Worm (Caenorhabditis elegans) whole organism, late embryonic: Measurements from ENCODE around the gene ncs-3.
A peak's percentile ranks its signal among the peaks of the same experiment; 100 is the strongest.

Source experiments
- C08G9.2 ChIP-seq: sonication (generic microtip); optimal IDR thresholded peaks from 2 replicates; lab custom pipeline; 2016; ENCODE audit warnings: mild to moderate bottlenecking, missing genetic modification characterization, moderate library complexity, missing compliant biosample characterization
- K02D7.2 ChIP-seq: sonication (generic microtip); optimal IDR thresholded peaks from 2 replicates; lab custom pipeline; 2017; ENCODE audit warnings: mild to moderate bottlenecking, missing genetic modification characterization, missing compliant biosample characterization
- Y22D7AL.16 ChIP-seq: sonication (generic microtip); optimal IDR thresholded peaks from 2 replicates; lab custom pipeline; 2016; ENCODE audit warnings: missing genetic modification characterization, missing compliant biosample characterization
- ama-1 ChIP-seq: fragments of 150-350 bp; optimal IDR thresholded peaks from 2 replicates; lab custom pipeline; 2014
- ceh-18 ChIP-seq: sonication (generic microtip); optimal IDR thresholded peaks from 2 replicates; lab custom pipeline; 2016; ENCODE audit warnings: missing genetic modification characterization, missing compliant biosample characterization
- ceh-2 ChIP-seq: sonication (generic microtip); optimal IDR thresholded peaks from 2 replicates; lab custom pipeline; 2016; ENCODE audit warnings: missing genotype, missing genetic modification characterization, missing compliant biosample characterization
- ceh-24 ChIP-seq: sonication (generic microtip); optimal IDR thresholded peaks from 2 replicates; lab custom pipeline; 2016; ENCODE audit warnings: mild to moderate bottlenecking, missing genetic modification characterization, missing compliant biosample characterization
- ceh-30 ChIP-seq: fragments of 150-350 bp; optimal IDR thresholded peaks from 2 replicates; lab custom pipeline; 2014; ENCODE audit warnings: missing biosample characterization, missing genetic modification characterization
- ceh-31 ChIP-seq: sonication (generic microtip); optimal IDR thresholded peaks from 2 replicates; lab custom pipeline; 2016; ENCODE audit warnings: missing genetic modification characterization, missing compliant biosample characterization
- ceh-34 ChIP-seq: sonication (generic microtip); optimal IDR thresholded peaks from 2 replicates; lab custom pipeline; 2016; ENCODE audit warnings: mild to moderate bottlenecking, missing genetic modification characterization, missing compliant biosample characterization
- ceh-48 ChIP-seq: sonication (generic microtip); optimal IDR thresholded peaks from 2 replicates; lab custom pipeline; 2016; ENCODE audit warnings: missing genetic modification characterization, inconsistent platforms, missing compliant biosample characterization
- ceh-6 ChIP-seq: fragments of 200-800 bp; sonication (Bioruptor generic); optimal IDR thresholded peaks from 2 replicates; lab custom pipeline; 2018; ENCODE audit warnings: mild to moderate bottlenecking, missing genetic modification characterization, missing compliant biosample characterization
- ceh-9 ChIP-seq: sonication (generic microtip); optimal IDR thresholded peaks from 2 replicates; lab custom pipeline; 2016; ENCODE audit warnings: mild to moderate bottlenecking, missing genetic modification characterization, inconsistent platforms, missing compliant biosample characterization
- che-1 ChIP-seq: sonication (generic microtip); optimal IDR thresholded peaks from 2 replicates; lab custom pipeline; 2016; ENCODE audit warnings: mild to moderate bottlenecking, missing genetic modification characterization, missing compliant biosample characterization
- elt-2 ChIP-seq: sonication (generic microtip); optimal IDR thresholded peaks from 2 replicates; lab custom pipeline; 2016; ENCODE audit warnings: missing genetic modification reagents, missing genetic modification characterization, missing compliant biosample characterization
- elt-4 ChIP-seq: sonication (generic microtip); optimal IDR thresholded peaks from 2 replicates; lab custom pipeline; 2016; ENCODE audit warnings: missing genetic modification characterization, missing compliant biosample characterization
- eyg-1 ChIP-seq: sonication (generic microtip); optimal IDR thresholded peaks from 2 replicates; lab custom pipeline; 2016; ENCODE audit warnings: missing genotype, missing genetic modification characterization, missing compliant biosample characterization
- fax-1 ChIP-seq: sonication (generic microtip); optimal IDR thresholded peaks from 2 replicates; lab custom pipeline; 2016; ENCODE audit warnings: missing genotype, missing genetic modification characterization, missing compliant biosample characterization
- hlh-30 ChIP-seq: sonication (generic microtip); optimal IDR thresholded peaks from 2 replicates; lab custom pipeline; 2017; ENCODE audit warnings: antibody characterized with exemption, missing genetic modification characterization, missing compliant biosample characterization; ENCODE audit not compliant: insufficient read depth
- hlh-8 ChIP-seq: sonication (generic microtip); optimal IDR thresholded peaks from 2 replicates; lab custom pipeline; 2016; ENCODE audit warnings: missing genotype, missing genetic modification characterization, missing compliant biosample characterization
- lin-11 ChIP-seq: fragments of 200-800 bp; sonication (Bioruptor generic); optimal IDR thresholded peaks from 2 replicates; lab custom pipeline; 2018; ENCODE audit warnings: mild to moderate bottlenecking, missing genetic modification characterization, missing compliant biosample characterization
- nfya-1 ChIP-seq: sonication (generic microtip); optimal IDR thresholded peaks from 2 replicates; lab custom pipeline; 2017; ENCODE audit warnings: missing genetic modification characterization, mild to moderate bottlenecking, missing compliant biosample characterization, antibody characterized with exemption, moderate library complexity
- nhr-11 ChIP-seq: fragments of 150-350 bp; optimal IDR thresholded peaks from 2 replicates; lab custom pipeline; 2014; ENCODE audit warnings: missing biosample characterization, missing genetic modification characterization
- nhr-232 ChIP-seq: sonication (generic microtip); optimal IDR thresholded peaks from 2 replicates; lab custom pipeline; 2016; ENCODE audit warnings: missing genetic modification characterization, missing compliant biosample characterization
- npax-4 ChIP-seq: sonication (generic microtip); optimal IDR thresholded peaks from 2 replicates; lab custom pipeline; 2016; ENCODE audit warnings: missing genetic modification characterization, missing compliant biosample characterization
- pag-3 ChIP-seq: sonication (generic microtip); optimal IDR thresholded peaks from 2 replicates; lab custom pipeline; 2016; ENCODE audit warnings: missing compliant biosample characterization, missing genetic modification characterization, borderline replicate concordance
- pat-9 ChIP-seq: fragments of 200-800 bp; sonication (Bioruptor generic); optimal IDR thresholded peaks from 2 replicates; lab custom pipeline; 2018; ENCODE audit warnings: mild to moderate bottlenecking, missing genetic modification characterization, moderate library complexity, missing compliant biosample characterization
- pax-1 ChIP-seq: fragments of 150-350 bp; optimal IDR thresholded peaks from 2 replicates; lab custom pipeline; 2014; ENCODE audit warnings: missing biosample characterization, missing genetic modification characterization
- pha-4 ChIP-seq: fragments of 150-350 bp; optimal IDR thresholded peaks from 2 replicates; lab custom pipeline; 2018; ENCODE audit warnings: missing biosample characterization, missing genetic modification reagents, missing genetic modification characterization
- pros-1 ChIP-seq: fragments of 150-350 bp; optimal IDR thresholded peaks from 2 replicates; lab custom pipeline; 2014; ENCODE audit warnings: missing biosample characterization, missing genetic modification reagents, missing genetic modification characterization
- ref-2 ChIP-seq: sonication (generic microtip); optimal IDR thresholded peaks from 2 replicates; lab custom pipeline; 2016; ENCODE audit warnings: missing genetic modification characterization, missing compliant biosample characterization
- rnt-1 ChIP-seq: sonication (generic microtip); optimal IDR thresholded peaks from 2 replicates; lab custom pipeline; 2016; ENCODE audit warnings: missing genetic modification characterization, missing compliant biosample characterization
- sdc-2 ChIP-seq: sonication (generic microtip); optimal IDR thresholded peaks from 2 replicates; lab custom pipeline; 2016; ENCODE audit warnings: missing genotype, missing genetic modification characterization, missing compliant biosample characterization
- sox-4 ChIP-seq: sonication (generic microtip); optimal IDR thresholded peaks from 2 replicates; lab custom pipeline; 2017; ENCODE audit warnings: mild to moderate bottlenecking, missing genetic modification characterization, inconsistent platforms, missing compliant biosample characterization
- syd-9 ChIP-seq: sonication (generic microtip); optimal IDR thresholded peaks from 2 replicates; lab custom pipeline; 2016; ENCODE audit warnings: mild to moderate bottlenecking, missing genetic modification characterization, moderate library complexity, missing compliant biosample characterization
- tbx-2 ChIP-seq: sonication (generic microtip); optimal IDR thresholded peaks from 2 replicates; lab custom pipeline; 2016; ENCODE audit warnings: missing genetic modification characterization, missing compliant biosample characterization
- unc-3 ChIP-seq, 2 experiments: fragments of 200-800 bp in 1 of 2; sonication (Bioruptor generic) in 1 of 2; sonication (generic microtip) in 1 of 2; conservative IDR thresholded peaks in 1 of 2; optimal IDR thresholded peaks in 1 of 2; 2 replicates each; pipeline versions ENCODE4 v1.3.6 to Lab custom; 2016 to 2022; ENCODE audit warnings: missing compliant biosample characterization in 2 of 2, missing genetic modification characterization in 2 of 2, missing genetic modification reagents in 1 of 2
- unc-42 ChIP-seq: sonication (generic microtip); optimal IDR thresholded peaks from 2 replicates; lab custom pipeline; 2016; ENCODE audit warnings: missing genotype, missing genetic modification characterization, missing compliant biosample characterization
- unc-55 ChIP-seq: sonication (generic microtip); optimal IDR thresholded peaks from 2 replicates; lab custom pipeline; 2017; ENCODE audit warnings: missing biosample characterization, missing genetic modification reagents, missing genetic modification characterization
- unc-86 ChIP-seq: sonication (generic microtip); optimal IDR thresholded peaks from 2 replicates; lab custom pipeline; 2016; ENCODE audit warnings: missing genetic modification characterization, missing compliant biosample characterization

Gene ncs-3

ce11 chrX:1094332-1094731, 40.5 kb downstream of the ncs-3 start:
- TF ChIP-seq pax-1 (tag; lab: Kevin White, UChicago), result no peak
- TF ChIP-seq unc-86 (tag; lab: Kevin White, UChicago), result no peak
- TF ChIP-seq nhr-11, result no peak
- no peak for TF ChIP-seq ceh-9 (tag; lab: Kevin White, UChicago)
- no peak for TF ChIP-seq pros-1
- TF ChIP-seq unc-3 (GFP tag; conservative IDR thresholded peaks at IDR 0.05; lab: Robert Waterston, UW), result no peak
- no peak for TF ChIP-seq unc-3 (tag; optimal IDR thresholded peaks at IDR 0.05; lab: Kevin White, UChicago)
- TF ChIP-seq lin-11 (tag; lab: Kevin White, UChicago), result no peak

DNA sequence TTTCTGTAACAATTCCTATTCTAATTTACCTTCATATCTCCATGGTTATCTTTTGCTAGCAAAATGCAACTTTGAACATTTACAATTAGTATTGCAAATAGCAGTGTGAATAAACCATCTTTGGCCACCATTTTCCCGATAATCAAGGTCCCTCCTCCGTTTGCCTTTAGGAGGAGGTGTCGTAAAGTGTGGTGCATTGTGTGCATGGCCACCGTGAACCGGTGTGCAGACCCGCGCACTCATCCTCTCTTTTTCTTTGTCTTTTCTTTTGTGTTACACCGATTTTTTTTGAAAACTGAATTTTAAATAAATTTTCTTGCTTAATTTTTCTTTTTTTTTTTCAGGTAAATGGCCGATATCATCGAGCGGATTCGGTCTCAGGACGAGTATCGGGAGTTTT, 42.9 kb downstream of the ncs-3 start, which contains the start of the genes pigx-1 and rme-6:
Gene pigx-1, minus strand, starts transcription at position 206 of the 400 bp plus-strand sequence.
Gene rme-6, plus strand, starts transcription at position 345 of the 400 bp plus-strand sequence.
- TF ChIP-seq pat-9 (tag; lab: Kevin White, UChicago), result no peak
- peak; percentile 10 for TF ChIP-seq ceh-48 (tag; lab: Kevin White, UChicago)
- TF ChIP-seq nfya-1 (tag; lab: Kevin White, UChicago), result peak; percentile 24
- TF ChIP-seq, all 69 proteins: peak for 2

- TF ChIP-seq elt-4 (tag; lab: Kevin White, UChicago) (no peak), pat-9 (tag; lab: Kevin White, UChicago) (no peak), hlh-30 (tag; lab: Kevin White, UChicago) (peak; percentile 5), ceh-2 (tag; lab: Kevin White, UChicago) (peak; percentile 59), tbx-2 (tag; lab: Kevin White, UChicago) (peak; percentile 67), elt-2 (tag; lab: Kevin White, UChicago) (no peak), npax-4 (tag; lab: Kevin White, UChicago) (no peak), nfya-1 (tag; lab: Kevin White, UChicago) (peak; percentile 61), rnt-1 (tag; lab: Kevin White, UChicago) (peak; percentile 22), Y22D7AL.16 (tag; lab: Kevin White, UChicago) (no peak), ceh-9 (tag; lab: Kevin White, UChicago) (no peak), unc-55 (GFP tag; lab: Kevin White, UChicago) (peak; percentile 72), ceh-6 (GFP tag; lab: Kevin White, UChicago) (no peak), ceh-30 (tag; lab: Kevin White, UChicago) (no peak), ceh-24 (no peak), ref-2 (tag; lab: Kevin White, UChicago) (peak; percentile 55), eyg-1 (tag; lab: Kevin White, UChicago) (no peak), nhr-232 (no peak), ceh-18 (tag; lab: Kevin White, UChicago) (peak; percentile 32), hlh-8 (tag; lab: Kevin White, UChicago) (peak; percentile 36), ama-1 (lab: Kevin White, UChicago) (no peak), pag-3 (no peak), C08G9.2 (peak; percentile 18), sox-4 (tag; lab: Kevin White, UChicago) (no peak), K02D7.2 (tag; lab: Kevin White, UChicago) (no peak), unc-42 (tag; lab: Kevin White, UChicago) (peak; percentile 64), pha-4 (tag; lab: Kevin White, UChicago) (no peak), fax-1 (tag; lab: Kevin White, UChicago) (peak; percentile 15), che-1 (tag; lab: Kevin White, UChicago) (no peak), ceh-31 (tag; lab: Kevin White, UChicago) (peak; percentile 85), ceh-34 (tag; lab: Kevin White, UChicago) (peak; percentile 60), ceh-48 (tag; lab: Kevin White, UChicago) (peak; percentile 87), sdc-2 (tag; lab: Kevin White, UChicago) (peak; percentile 40), syd-9 (tag; lab: Kevin White, UChicago) (no peak)
Observed at ce11 chrX:1103702-1104262, 49.9 kb downstream of the ncs-3 start, which contains the start of gene ife-4. ife-4 (plus strand) TSS chrX:1104212.
